Fruit fly (Drosophila melanogaster) whole organism, embryonic: Measurements from ENCODE around the gene Sys1.
A peak's percentile ranks its signal among the peaks of the same experiment; 100 is the strongest.

Source experiments
- B-H1 ChIP-seq: fragments of 200-800 bp; sonication (Bioruptor generic); IDR thresholded peaks from 3 replicates; pipeline ENCODE4 v1.3.6; 2022; ENCODE audit warnings: missing biosample characterization, missing genetic modification characterization
- CG10321 ChIP-seq: fragments of 200-800 bp; sonication (Bioruptor generic); IDR thresholded peaks from 2 replicates; pipeline ENCODE4 v1.3.6; 2022; ENCODE audit warnings: missing biosample characterization, missing genetic modification characterization
- CG12219 ChIP-seq: fragments of 200-800 bp; sonication (Bioruptor generic); optimal IDR thresholded peaks from 3 replicates; lab custom pipeline; 2018; ENCODE audit warnings: missing biosample characterization, mild to moderate bottlenecking, missing genetic modification characterization
- CG12391 ChIP-seq: fragments of 200-800 bp; sonication (Bioruptor generic); optimal IDR thresholded peaks from 3 replicates; lab custom pipeline; 2018; ENCODE audit warnings: missing biosample characterization, mild to moderate bottlenecking, missing genetic modification characterization, moderate library complexity
- CG1603 ChIP-seq: fragments of 200-800 bp; sonication (Bioruptor generic); optimal IDR thresholded peaks from 2 replicates; lab custom pipeline; 2019; ENCODE audit warnings: missing biosample characterization, mild to moderate bottlenecking, missing genetic modification characterization, moderate library complexity
- CG1647 ChIP-seq: fragments of 200-800 bp; sonication (Bioruptor generic); optimal IDR thresholded peaks from 3 replicates; lab custom pipeline; 2016; ENCODE audit warnings: missing biosample characterization, missing genetic modification characterization
- CG3065 ChIP-seq: fragments of 200-800 bp; sonication (Bioruptor generic); optimal IDR thresholded peaks from 2 replicates; lab custom pipeline; 2016; ENCODE audit warnings: missing biosample characterization, missing genetic modification characterization
- CG3407 ChIP-seq: fragments of 200-800 bp; sonication (Bioruptor generic); optimal IDR thresholded peaks from 2 replicates; lab custom pipeline; 2018; ENCODE audit warnings: missing biosample characterization, mild to moderate bottlenecking, missing genetic modification characterization
- CG4360 ChIP-seq: fragments of 200-800 bp; sonication (Bioruptor generic); IDR thresholded peaks from 2 replicates; pipeline ENCODE4 v1.3.6; 2022; ENCODE audit warnings: missing biosample characterization, missing genetic modification characterization
- CG7745 ChIP-seq: fragments of 200-800 bp; sonication (Bioruptor generic); optimal IDR thresholded peaks from 2 replicates; lab custom pipeline; 2018; ENCODE audit warnings: missing biosample characterization, mild to moderate bottlenecking, missing genetic modification characterization, moderate library complexity
- CG7987 ChIP-seq: fragments of 200-800 bp; sonication (Bioruptor generic); optimal IDR thresholded peaks from 2 replicates; lab custom pipeline; 2018; ENCODE audit warnings: missing biosample characterization, mild to moderate bottlenecking, missing genetic modification characterization, moderate library complexity
- CG8290 ChIP-seq, 3 experiments: fragments of 200-800 bp; sonication (Bioruptor generic); optimal IDR thresholded peaks; 2 replicates each; lab custom pipeline; 2016 to 2019; ENCODE audit warnings: missing biosample characterization in 3 of 3, missing genetic modification characterization in 3 of 3, mild to moderate bottlenecking in 2 of 3, moderate library complexity in 1 of 3
- CG8359 ChIP-seq: fragments of 200-800 bp; sonication (Bioruptor generic); optimal IDR thresholded peaks from 2 replicates; lab custom pipeline; 2017; ENCODE audit warnings: missing biosample characterization, mild to moderate bottlenecking, missing genetic modification characterization, borderline replicate concordance
- CG8388 ChIP-seq: fragments of 200-800 bp; sonication (Bioruptor generic); optimal IDR thresholded peaks from 2 replicates; lab custom pipeline; 2019; ENCODE audit warnings: missing biosample characterization, mild to moderate bottlenecking, missing genetic modification characterization, moderate library complexity
- CG9215 ChIP-seq: fragments of 200-800 bp; sonication (Bioruptor generic); IDR thresholded peaks from 2 replicates; pipeline ENCODE4 v1.3.6; 2022; ENCODE audit warnings: missing biosample characterization, missing genetic modification characterization
- Chrac-16 ChIP-seq: fragments of 200-800 bp; sonication (Bioruptor generic); optimal IDR thresholded peaks from 3 replicates; lab custom pipeline; 2016; ENCODE audit warnings: missing biosample characterization, missing genetic modification characterization
- D ChIP-seq, 2 experiments: fragments of 200-800 bp in 1 of 2; fragments of >200 bp in 1 of 2; sonication (Bioruptor generic) in 1 of 2; optimal IDR thresholded peaks; 2 replicates in 1 of 2; 3 replicates in 1 of 2; lab custom pipeline; 2017; ENCODE audit warnings: mild to moderate bottlenecking in 1 of 2, missing biosample characterization in 1 of 2, missing genetic modification characterization in 1 of 2, missing genetic modification reagents in 1 of 2
- Dbx ChIP-seq: fragments of 200-800 bp; sonication (Bioruptor generic); IDR thresholded peaks from 3 replicates; pipeline ENCODE4 v1.3.6; 2022; ENCODE audit warnings: missing biosample characterization, missing genetic modification characterization
- E2f1 ChIP-seq: fragments of 200-800 bp; sonication (Bioruptor generic); IDR thresholded peaks from 2 replicates; pipeline ENCODE4 v1.3.6; 2022; ENCODE audit warnings: missing biosample characterization, missing genetic modification characterization
- Elba2 ChIP-seq: fragments of 200-800 bp; sonication (Bioruptor generic); optimal IDR thresholded peaks from 3 replicates; lab custom pipeline; 2016; ENCODE audit warnings: missing biosample characterization, missing genetic modification characterization
- Hsf ChIP-seq: fragments of 200-800 bp; sonication (Bioruptor generic); optimal IDR thresholded peaks from 3 replicates; lab custom pipeline; 2016; ENCODE audit warnings: missing biosample characterization, missing genetic modification characterization
- Lpt ChIP-seq: fragments of >200 bp; optimal IDR thresholded peaks from 2 replicates; lab custom pipeline; 2018; ENCODE audit warnings: missing biosample characterization, missing genetic modification characterization
- Mrtf ChIP-seq: fragments of 200-800 bp; sonication (Bioruptor generic); IDR thresholded peaks from 3 replicates; pipeline ENCODE4 v1.3.6; 2022; ENCODE audit warnings: missing biosample characterization, missing genetic modification characterization
- Stat92E ChIP-seq, 3 experiments: fragments of >200 bp in 2 of 3; fragments of 200-800 bp in 1 of 3; sonication (Bioruptor generic) in 1 of 3; optimal IDR thresholded peaks; 2 replicates each; lab custom pipeline; 2017 to 2019; ENCODE audit warnings: missing biosample characterization in 3 of 3, missing genetic modification characterization in 3 of 3, mild to moderate bottlenecking in 1 of 3, moderate library complexity in 1 of 3
- Tbp ChIP-seq: fragments of >200 bp; optimal IDR thresholded peaks from 2 replicates; lab custom pipeline; 2018; ENCODE audit warnings: missing biosample characterization, missing genetic modification characterization
- YL-1 ChIP-seq: fragments of 200-800 bp; sonication (Bioruptor generic); optimal IDR thresholded peaks from 3 replicates; lab custom pipeline; 2017; ENCODE audit warnings: missing biosample characterization, mild to moderate bottlenecking, missing genetic modification characterization
- abd-A ChIP-seq: fragments of 200-800 bp; sonication (Bioruptor generic); optimal IDR thresholded peaks from 3 replicates; lab custom pipeline; 2019; ENCODE audit warnings: missing biosample characterization, mild to moderate bottlenecking, missing genetic modification characterization, moderate library complexity
- al ChIP-seq: fragments of 200-800 bp; sonication (Bioruptor generic); IDR thresholded peaks from 2 replicates; pipeline ENCODE4 v1.3.6; 2022; ENCODE audit warnings: missing biosample characterization, missing genetic modification characterization
- bcd ChIP-seq: fragments of 200-800 bp; sonication (Bioruptor generic); optimal IDR thresholded peaks from 2 replicates; lab custom pipeline; 2017; ENCODE audit warnings: missing biosample characterization, mild to moderate bottlenecking, missing genetic modification characterization
- dimm ChIP-seq: fragments of 200-800 bp; sonication (Bioruptor generic); IDR thresholded peaks from 2 replicates; pipeline ENCODE4 v1.3.6; 2022; ENCODE audit warnings: missing biosample characterization, missing genetic modification characterization
- ems ChIP-seq: fragments of 200-800 bp; sonication (Bioruptor generic); optimal IDR thresholded peaks from 3 replicates; lab custom pipeline; 2016; ENCODE audit warnings: missing biosample characterization, missing genetic modification characterization
- gce ChIP-seq: fragments of 200-800 bp; sonication (Bioruptor generic); IDR thresholded peaks from 3 replicates; pipeline ENCODE4 v1.3.6; 2022; ENCODE audit warnings: missing biosample characterization, missing genetic modification characterization
- gcm2 ChIP-seq: fragments of 200-800 bp; sonication (Bioruptor generic); optimal IDR thresholded peaks from 2 replicates; lab custom pipeline; 2016; ENCODE audit warnings: missing biosample characterization, missing genetic modification characterization
- grau ChIP-seq: fragments of 200-800 bp; optimal IDR thresholded peaks from 3 replicates; lab custom pipeline; 2019; ENCODE audit warnings: missing biosample characterization, mild to moderate bottlenecking, missing genetic modification characterization, moderate library complexity
- grn ChIP-seq: fragments of 200-800 bp; sonication (Bioruptor generic); optimal IDR thresholded peaks from 3 replicates; lab custom pipeline; 2017; ENCODE audit warnings: missing biosample characterization, missing genetic modification characterization
- kay ChIP-seq: fragments of 200-800 bp; sonication (Bioruptor generic); optimal IDR thresholded peaks from 2 replicates; lab custom pipeline; 2016; ENCODE audit warnings: missing biosample characterization, missing genetic modification characterization
- knrl ChIP-seq: fragments of 200-800 bp; sonication (Bioruptor generic); IDR thresholded peaks from 3 replicates; pipeline ENCODE4 v1.3.6; 2022; ENCODE audit warnings: missing biosample characterization, missing genetic modification characterization; ENCODE audit not compliant: partially characterized antibody
- lab ChIP-seq: fragments of 200-800 bp; sonication (Bioruptor generic); optimal IDR thresholded peaks from 3 replicates; lab custom pipeline; 2017; ENCODE audit warnings: missing biosample characterization, missing genetic modification characterization, mild to moderate bottlenecking, moderate library complexity, missing genetic modification reagents
- lilli ChIP-seq: fragments of 200-800 bp; sonication (Bioruptor generic); optimal IDR thresholded peaks from 3 replicates; lab custom pipeline; 2016; ENCODE audit warnings: missing biosample characterization, missing genetic modification characterization
- otp ChIP-seq: fragments of 200-800 bp; sonication (Bioruptor generic); IDR thresholded peaks from 3 replicates; pipeline ENCODE4, ENCODE4 v1.3.6; 2022; ENCODE audit warnings: missing biosample characterization, missing genetic modification characterization
- pan ChIP-seq, 4 experiments: fragments of >200 bp in 3 of 4; fragments of 200-800 bp in 1 of 4; sonication (Bioruptor generic) in 1 of 4; optimal IDR thresholded peaks in 3 of 4; IDR thresholded peaks in 1 of 4; 2 replicates each; pipeline versions ENCODE4 v1.3.6 to Lab custom; 2017 to 2022; ENCODE audit warnings: missing biosample characterization in 2 of 4, missing genetic modification characterization in 2 of 4, mixed read lengths in 1 of 4
- prd ChIP-seq, 3 experiments: fragments of >200 bp in 2 of 3; fragments of 200-800 bp in 1 of 3; sonication (Bioruptor generic) in 1 of 3; optimal IDR thresholded peaks in 2 of 3; IDR thresholded peaks in 1 of 3; 2 replicates in 2 of 3; 3 replicates in 1 of 3; pipeline versions ENCODE4 v1.3.6 to Lab custom; 2017 to 2022; ENCODE audit warnings: missing biosample characterization in 1 of 3, missing genetic modification characterization in 1 of 3
- ttk ChIP-seq: fragments of 200-800 bp; sonication (Bioruptor generic); IDR thresholded peaks from 2 replicates; pipeline ENCODE4 v2.1.2; 2022; ENCODE audit warnings: missing biosample characterization, missing genetic modification characterization
- vfl ChIP-seq: fragments of 200-800 bp; sonication (Bioruptor generic); optimal IDR thresholded peaks from 2 replicates; lab custom pipeline; 2016; ENCODE audit warnings: missing biosample characterization, missing genetic modification characterization
- zen ChIP-seq: fragments of 200-800 bp; sonication (Bioruptor generic); optimal IDR thresholded peaks from 3 replicates; lab custom pipeline; 2018; ENCODE audit warnings: missing biosample characterization, mild to moderate bottlenecking, missing genetic modification characterization, moderate library complexity
- zf30C ChIP-seq: fragments of 200-800 bp; sonication (Bioruptor generic); optimal IDR thresholded peaks from 3 replicates; lab custom pipeline; 2018; ENCODE audit warnings: missing biosample characterization, mild to moderate bottlenecking, missing genetic modification characterization

The Sys1 gene

DNA sequence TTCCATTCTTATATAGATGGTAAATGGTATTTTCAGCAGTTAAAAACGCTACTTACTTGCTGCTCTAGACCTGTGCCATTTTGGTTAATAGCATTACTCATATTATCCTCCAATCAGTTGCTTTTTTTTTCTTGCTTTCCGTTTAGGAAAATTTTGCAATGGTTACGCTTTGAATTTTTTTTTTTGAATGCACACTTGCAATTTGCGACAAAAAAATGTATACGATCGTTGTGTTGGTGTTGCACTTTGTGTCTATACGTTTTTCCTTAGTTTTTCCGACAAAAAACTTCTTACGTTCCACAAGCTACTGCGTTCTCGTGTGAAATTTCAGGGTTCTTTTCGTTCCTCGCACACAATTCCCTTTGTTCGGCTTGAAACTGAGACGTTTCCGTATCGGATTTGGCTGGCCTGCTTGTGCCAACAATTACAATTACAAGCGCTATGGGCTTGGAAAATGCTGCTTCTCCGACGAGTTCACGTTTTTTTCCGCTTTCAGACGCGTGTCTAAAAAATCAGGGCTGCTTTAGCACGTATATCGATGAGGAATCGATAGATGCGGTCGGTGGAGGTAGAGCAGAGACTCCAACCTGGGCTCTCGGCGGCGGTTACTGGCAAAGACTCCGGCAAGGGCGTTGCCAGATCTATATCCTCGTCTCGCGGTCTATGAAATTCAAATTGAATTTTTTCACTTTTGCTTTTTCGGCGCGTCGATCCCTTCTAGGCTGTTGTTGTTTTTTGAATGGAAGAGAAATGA is 7.5 kb downstream of the Sys1 start (continued):
- TF ChIP-seq YL-1 (GFP tag; lab: Kevin White, UChicago) = peak; percentile 90
- no peak for TF ChIP-seq D (optimal IDR thresholded peaks at IDR 0.05; lab: Kevin White, UChicago)
- TF ChIP-seq D (GFP tag; optimal IDR thresholded peaks at IDR 0.05; lab: Kevin White, UChicago) = no peak
- no peak for TF ChIP-seq B-H1 (GFP tag; lab: Robert Waterston, UW)
- TF ChIP-seq lab = peak; percentile 83
- peak in 1 of 3 experiments; percentile 59 for TF ChIP-seq Stat92E (GFP tag; optimal IDR thresholded peaks at IDR 0.05; lab: Kevin White, UChicago)
- TF ChIP-seq CG1603 = peak; percentile 94
- TF ChIP-seq ttk (GFP tag; lab: Robert Waterston, UW) = 0 out of 2 replicates have a peak, but pooled peaks have one; percentile 5
- TF ChIP-seq CG8359 (GFP tag; lab: Kevin White, UChicago) = no peak
- TF ChIP-seq abd-A (tag; lab: Kevin White, UChicago) = peak; percentile 8
- no peak for TF ChIP-seq grn
- TF ChIP-seq bcd (GFP tag; lab: Kevin White, UChicago) = peak; percentile 45
- TF ChIP-seq CG8388 (GFP tag; lab: Kevin White, UChicago) = no peak
- TF ChIP-seq pan (optimal IDR thresholded peaks at IDR 0.05; lab: Kevin White, UChicago) = no peak
- TF ChIP-seq pan (GFP tag; optimal IDR thresholded peaks at IDR 0.05 in 1 of 2, IDR thresholded peaks at IDR 0.05 in 1 of 2) = peak in 1 of 2 experiments; percentile 10
- no peak for TF ChIP-seq CG12219
- TF ChIP-seq CG3065 (GFP tag; lab: Kevin White, UChicago) = peak; percentile 45
- TF ChIP-seq CG10321 (GFP tag; lab: Robert Waterston, UW) = peak; percentile 42; the same call in 1 of the 2 replicates
- TF ChIP-seq otp (GFP tag; lab: Robert Waterston, UW) = no peak; the same call in 2 of the 3 replicates
- TF ChIP-seq al = no peak
- no peak for TF ChIP-seq vfl
- TF ChIP-seq E2f1 (GFP tag; lab: Robert Waterston, UW) = peak; percentile 13; the same call in 1 of the 2 replicates
- no peak for TF ChIP-seq kay
- peak; percentile 91 for TF ChIP-seq knrl (GFP tag; lab: Robert Waterston, UW)
- peak; percentile 93 for TF ChIP-seq CG7987 (GFP tag; lab: Kevin White, UChicago)
- TF ChIP-seq gcm2 (GFP tag; lab: Kevin White, UChicago) = no peak
- TF ChIP-seq zen (tag; lab: Kevin White, UChicago) = peak; percentile 50
- TF ChIP-seq Mrtf (GFP tag; lab: Robert Waterston, UW) = no peak
- TF ChIP-seq CG9215 = no peak
- TF ChIP-seq grau (tag; lab: Kevin White, UChicago) = peak; percentile 62
- TF ChIP-seq CG4360 (GFP tag; lab: Robert Waterston, UW) = peak; percentile 28; the same call in 1 of the 2 replicates
- no peak for TF ChIP-seq CG7745 (tag; lab: Kevin White, UChicago)
- TF ChIP-seq Hsf (GFP tag; lab: Kevin White, UChicago) = peak; percentile 39
- peak; percentile 55 for TF ChIP-seq CG8290 (GFP tag; optimal IDR thresholded peaks at IDR 0.05; lab: Kevin White, UChicago)
- peak in 1 of 2 experiments; percentile 89 for TF ChIP-seq CG8290 (tag; optimal IDR thresholded peaks at IDR 0.05; lab: Kevin White, UChicago)
- TF ChIP-seq CG1647 (GFP tag; lab: Kevin White, UChicago) = peak; percentile 27
- TF ChIP-seq lilli (GFP tag; lab: Kevin White, UChicago) = peak; percentile 47
- peak; percentile 49; the same call in 1 of the 3 replicates for TF ChIP-seq gce (GFP tag; lab: Robert Waterston, UW)
- peak; percentile 80; the same call in 2 of the 3 replicates for TF ChIP-seq Dbx (GFP tag; lab: Robert Waterston, UW)
- TF ChIP-seq dimm (GFP tag; lab: Robert Waterston, UW) = no peak
- peak; percentile 53 for TF ChIP-seq ems (GFP tag; lab: Kevin White, UChicago)
- no peak for TF ChIP-seq CG3407 (GFP tag; lab: Kevin White, UChicago)
- no peak for TF ChIP-seq Lpt
- TF ChIP-seq zf30C (GFP tag; lab: Kevin White, UChicago) = peak; percentile 50
- TF ChIP-seq Chrac-16 (GFP tag; lab: Kevin White, UChicago) = peak; percentile 5
- no peak for TF ChIP-seq prd (optimal IDR thresholded peaks at IDR 0.05; lab: Kevin White, UChicago)
- peak; percentile 55; the same call in 2 of the 3 replicates for TF ChIP-seq prd (GFP tag; IDR thresholded peaks at IDR 0.05; lab: Robert Waterston, UW)
- no peak for TF ChIP-seq Tbp (GFP tag; lab: Kevin White, UChicago)
- TF ChIP-seq CG12391 = peak; percentile 46
- peak; percentile 2 for TF ChIP-seq Elba2
